Worm (Caenorhabditis elegans): ENCODE measurements around the gene lip-1.

Gene lip-1

DNA sequence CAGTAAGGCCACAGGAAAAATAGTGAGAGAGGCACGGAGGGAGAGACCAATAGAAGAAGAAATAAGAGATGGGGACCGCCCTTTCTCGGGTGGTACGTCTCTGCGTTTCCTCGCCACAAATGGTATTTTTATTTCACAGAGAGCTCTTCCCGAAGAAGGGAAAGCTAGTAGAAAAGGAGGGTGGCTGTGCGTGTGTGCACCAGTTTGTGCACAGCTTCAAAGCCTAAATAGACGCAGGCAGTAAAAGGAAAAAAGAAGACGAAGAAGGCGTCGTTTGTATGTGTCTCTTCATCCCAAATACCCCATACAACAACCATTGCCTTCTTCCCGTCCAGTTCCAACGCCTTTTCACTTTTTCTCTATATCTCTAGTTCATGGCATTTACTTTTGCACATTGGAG, 33.0 kb upstream of the lip-1 start (continued):
- TF ChIP-seq pag-3 (tag; optimal IDR thresholded peaks at IDR 0.05; ENCODE audit: borderline replicate concordance, insufficient read depth) (no peak), lin-15B (tag; optimal IDR thresholded peaks at IDR 0.05) (peak; percentile 24), unc-86 (tag; optimal IDR thresholded peaks at IDR 0.05) (peak; percentile 84), nhr-28 (tag; optimal IDR thresholded peaks at IDR 0.05) (no peak), ztf-4 (tag; optimal IDR thresholded peaks at IDR 0.05) (peak; percentile 35), egl-27 (tag; optimal IDR thresholded peaks at IDR 0.05) (peak in 1 of 2 experiments; percentile 32), sup-37 (GFP tag; optimal IDR thresholded peaks at IDR 0.05) (no peak), nhr-11 (tag; optimal IDR thresholded peaks at IDR 0.05) (no peak), ets-5 (GFP tag; IDR thresholded peaks at IDR 0.05) (no peak), lin-35 (GFP tag; optimal IDR thresholded peaks at IDR 0.05) (peak in 1 of 2 experiments; percentile 51), hlh-17 (GFP tag; optimal IDR thresholded peaks at IDR 0.05; ENCODE audit: borderline replicate concordance) (no peak)

DNA sequence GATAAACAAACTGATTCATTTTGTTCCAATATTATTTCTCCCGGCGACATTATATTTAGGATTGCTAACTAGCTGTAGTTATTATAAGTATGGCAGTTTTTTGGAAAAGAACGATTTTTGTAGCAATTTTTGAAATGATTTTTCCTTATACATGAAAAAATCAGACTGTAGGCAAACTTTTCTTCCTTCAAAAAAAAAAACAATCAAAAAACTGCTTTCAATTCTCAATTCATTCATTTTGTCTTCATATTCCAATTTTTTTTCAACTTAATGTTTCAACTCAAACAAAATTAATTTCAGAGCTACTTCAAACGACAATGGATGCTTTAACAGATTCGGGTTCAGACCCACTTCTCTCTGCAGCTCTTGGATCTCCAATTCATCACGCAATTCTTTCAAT, 30.9 kb upstream of the lip-1 start, which contains the start of gene ceh-48:
TSS of gene ceh-48 (plus strand) at position 301 of the 400 bp plus-strand sequence.
- TF ChIP-seq dsc-1 (tag; optimal IDR thresholded peaks at IDR 0.05), result no peak
- no peak for TF ChIP-seq unc-98 (GFP tag; IDR thresholded peaks at IDR 0.05)

DNA sequence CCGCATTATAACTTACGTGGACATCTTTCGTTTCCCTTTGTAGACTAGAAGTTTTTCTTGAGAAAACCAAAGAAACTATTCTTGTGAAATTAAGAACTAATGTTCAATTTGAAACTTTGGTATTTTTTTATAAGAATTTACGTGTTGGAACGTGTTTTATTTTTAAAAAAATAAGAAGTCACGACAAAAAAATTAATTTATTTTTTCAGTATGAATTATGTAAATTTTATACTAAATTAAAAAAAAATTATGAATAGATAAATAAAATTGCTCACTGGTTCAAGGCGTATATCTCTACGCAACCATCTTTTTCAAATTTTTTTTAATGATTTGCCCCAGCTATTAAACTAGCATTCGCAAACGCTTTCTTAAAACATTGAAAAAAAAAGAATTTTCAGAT, 25.2 kb upstream of the lip-1 start, which contains the start of gene C17H12.5:
TSS of gene C17H12.5 (minus strand) at position 101 of the 400 bp plus-strand sequence.
- TF ChIP-seq pag-3 (tag; optimal IDR thresholded peaks at IDR 0.05; ENCODE audit: borderline replicate concordance, insufficient read depth) (no peak), hlh-17 (GFP tag; optimal IDR thresholded peaks at IDR 0.05; ENCODE audit: borderline replicate concordance) (no peak), mdl-1 (tag; optimal IDR thresholded peaks at IDR 0.05) (no peak), nhr-11 (tag; optimal IDR thresholded peaks at IDR 0.05) (no peak)

DNA sequence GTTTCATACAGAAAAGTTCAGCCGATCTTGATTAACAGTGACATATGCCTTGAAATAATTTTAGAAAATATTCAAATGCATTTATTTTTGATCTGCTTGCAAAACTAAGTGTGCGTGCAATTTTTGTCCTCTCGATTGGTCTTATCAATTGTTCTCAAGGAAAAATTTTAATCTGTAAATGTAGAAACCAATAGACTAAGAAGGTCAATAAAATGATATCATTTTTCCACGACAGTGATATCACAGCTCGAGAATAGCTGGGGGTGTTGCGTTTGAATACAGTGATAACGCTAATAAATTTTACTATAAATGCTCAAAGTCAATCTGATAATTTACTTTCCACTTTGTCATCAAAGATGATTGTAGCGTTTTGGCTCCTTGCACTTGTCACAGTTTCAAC, 24.4 kb upstream of the lip-1 start, which contains the start of gene C17H12.8:
TSS of gene C17H12.8 (plus strand) at position 335 of the 400 bp plus-strand sequence.
- TF ChIP-seq pqm-1 (tag; optimal IDR thresholded peaks at IDR 0.05) (no peak), efl-1 (optimal IDR thresholded peaks at IDR 0.05) (no peak), efl-1 (GFP tag; optimal IDR thresholded peaks at IDR 0.05 in 1 of 2) (peak in 1 of 2 experiments; percentile 61), nhr-28 (tag; optimal IDR thresholded peaks at IDR 0.05) (no peak), elt-2 (tag; optimal IDR thresholded peaks at IDR 0.05) (peak; percentile 72), hpl-2 (GFP tag; optimal IDR thresholded peaks at IDR 0.05) (no peak), nhr-85 (tag) (peak; percentile 44)

DNA sequence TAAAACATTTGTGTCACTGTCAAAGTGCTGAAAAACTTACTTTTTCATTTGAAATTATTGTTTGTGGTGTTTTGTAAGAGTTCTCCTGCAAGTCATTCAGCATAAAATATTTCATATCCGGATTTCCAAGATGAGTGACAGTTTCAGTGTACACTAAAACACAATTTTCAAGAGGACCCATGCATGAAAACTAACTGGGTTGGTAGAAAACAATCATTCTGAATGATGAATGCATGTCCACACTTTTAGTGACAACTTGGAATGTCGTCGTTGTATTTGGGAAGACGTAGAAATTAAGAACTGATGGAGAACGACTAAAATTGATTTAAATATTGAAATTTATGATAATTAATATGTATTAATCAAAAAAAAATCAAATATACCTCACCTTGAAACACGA, 21.0 kb upstream of the lip-1 start:
- no peak for TF ChIP-seq nhr-76 (tag; optimal IDR thresholded peaks at IDR 0.05)
- TF ChIP-seq nhr-71 (tag; optimal IDR thresholded peaks at IDR 0.05), result no peak
- no peak for TF ChIP-seq hlh-4 (tag; optimal IDR thresholded peaks at IDR 0.05)
- TF ChIP-seq xbp-1 (tag; optimal IDR thresholded peaks at IDR 0.05), result no peak
- peak; percentile 40 for TF ChIP-seq nhr-85 (tag)
- no peak for TF ChIP-seq lir-3 (tag; optimal IDR thresholded peaks at IDR 0.05; ENCODE audit: poor library complexity)
- no peak for TF ChIP-seq hlh-17 (GFP tag; optimal IDR thresholded peaks at IDR 0.05; ENCODE audit: borderline replicate concordance)
- TF ChIP-seq irx-1 (tag; optimal IDR thresholded peaks at IDR 0.05), result no peak

DNA sequence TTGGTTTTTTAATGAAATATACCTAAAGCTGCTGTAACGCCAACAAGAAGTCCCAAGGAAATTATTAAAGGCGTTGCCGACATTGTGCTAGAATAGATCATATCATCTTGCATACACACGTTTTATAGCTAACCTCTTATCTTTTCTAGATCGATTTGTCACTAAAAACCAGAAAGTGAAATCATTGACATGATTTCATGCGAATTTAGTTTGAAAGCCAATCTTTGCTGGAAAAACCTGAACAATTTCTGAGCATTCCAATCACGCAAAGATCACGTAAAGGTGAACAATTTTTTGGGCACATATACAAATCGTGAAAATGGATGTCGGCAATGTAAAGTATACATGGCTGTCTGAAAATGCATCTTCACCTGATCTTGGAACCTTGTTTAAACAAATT, 20.4 kb upstream of the lip-1 start, which contains the start of gene C17H12.6:
TSS of gene C17H12.6 (minus strand) at position 101 of the 400 bp plus-strand sequence.
- TF ChIP-seq snu-23 (GFP tag; optimal IDR thresholded peaks at IDR 0.05) (no peak), efl-1 (optimal IDR thresholded peaks at IDR 0.05) (no peak), efl-1 (GFP tag; optimal IDR thresholded peaks at IDR 0.05 in 1 of 2) (peak in 1 of 2 experiments; percentile 34), ets-5 (GFP tag; IDR thresholded peaks at IDR 0.05) (no peak)

DNA sequence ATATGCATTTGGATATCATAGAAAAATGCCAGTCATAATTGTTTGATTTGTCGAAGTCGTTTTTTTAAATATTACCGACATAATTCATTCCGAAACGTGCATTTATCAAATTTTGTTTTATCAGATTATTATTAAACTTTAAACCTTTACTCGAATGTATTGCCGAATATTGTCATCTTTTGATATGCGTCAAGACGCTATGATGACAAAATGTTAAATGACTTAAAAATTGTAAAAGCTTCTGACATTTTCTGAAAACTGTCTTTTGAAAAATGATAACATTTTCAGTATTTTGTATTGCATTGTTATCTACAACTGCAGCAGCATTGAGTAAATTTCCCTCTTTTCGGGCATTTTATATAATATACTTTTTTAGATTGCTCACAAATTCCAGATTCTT, 18.1 kb upstream of the lip-1 start, which contains the start of gene H20E11.3:
TSS of gene H20E11.3 (plus strand) at position 195 of the 400 bp plus-strand sequence.
- no peak for TF ChIP-seq Y116A8C.19 (tag; optimal IDR thresholded peaks at IDR 0.05; ENCODE audit: borderline replicate concordance)
- no peak for TF ChIP-seq xbp-1 (tag; optimal IDR thresholded peaks at IDR 0.05)
- no peak for TF ChIP-seq C04F5.9 (tag; optimal IDR thresholded peaks at IDR 0.05)
- TF ChIP-seq hlh-17 (GFP tag; optimal IDR thresholded peaks at IDR 0.05; ENCODE audit: borderline replicate concordance), result no peak
- no peak for TF ChIP-seq swsn-7 (tag; optimal IDR thresholded peaks at IDR 0.05)
- no peak for TF ChIP-seq grh-1 (GFP tag; IDR thresholded peaks at IDR 0.05)
- no peak for TF ChIP-seq lsy-2 (tag; optimal IDR thresholded peaks at IDR 0.05)
- no peak for TF ChIP-seq aha-1 (tag; optimal IDR thresholded peaks at IDR 0.05)
- no peak for TF ChIP-seq jun-1 (tag; optimal IDR thresholded peaks at IDR 0.05)
- no peak for TF ChIP-seq nhr-84 (tag; optimal IDR thresholded peaks at IDR 0.05)
- no peak for TF ChIP-seq isw-1 (GFP tag; IDR thresholded peaks at IDR 0.05)
- TF ChIP-seq unc-62 (GFP tag; optimal IDR thresholded peaks at IDR 0.05), result no peak
- TF ChIP-seq ceh-88 (GFP tag; IDR thresholded peaks at IDR 0.05), result no peak
- no peak for TF ChIP-seq nhr-20 (tag; optimal IDR thresholded peaks at IDR 0.05)
- no peak for TF ChIP-seq sox-4 (tag; optimal IDR thresholded peaks at IDR 0.05)
- no peak for TF ChIP-seq tbx-2 (tag; optimal IDR thresholded peaks at IDR 0.05)
- no peak for TF ChIP-seq nhr-28 (tag; optimal IDR thresholded peaks at IDR 0.05)
- TF ChIP-seq hlh-4 (tag; optimal IDR thresholded peaks at IDR 0.05), result no peak
